Worm (Caenorhabditis elegans) whole organism, L1 larva: ENCODE measurements around the gene mltn-11.

Experiments used
- aha-1 ChIP-seq: fragments of 150-350 bp; optimal IDR thresholded peaks from 2 replicates; lab custom pipeline; 2014; ENCODE audit warnings: missing biosample characterization, missing genetic modification characterization
- ama-1 ChIP-seq: fragments of 150-350 bp; optimal IDR thresholded peaks from 2 replicates; lab custom pipeline; 2014
- blmp-1 ChIP-seq: fragments of 150-350 bp; optimal IDR thresholded peaks from 2 replicates; lab custom pipeline; 2014; ENCODE audit warnings: missing biosample characterization, missing genetic modification characterization
- ceh-63 ChIP-seq: fragments of 200-800 bp; sonication (Bioruptor generic); optimal IDR thresholded peaks from 2 replicates; lab custom pipeline; 2018; ENCODE audit warnings: mild to moderate bottlenecking, missing genetic modification characterization, missing compliant biosample characterization
- ceh-90 ChIP-seq: sonication (generic microtip); optimal IDR thresholded peaks from 2 replicates; lab custom pipeline; 2016; ENCODE audit warnings: missing genetic modification characterization, missing compliant biosample characterization
- dpl-1 ChIP-seq, 3 experiments: fragments of 150-350 bp in 2 of 3; sonication (generic microtip) in 1 of 3; optimal IDR thresholded peaks; 2 replicates each; lab custom pipeline; 2014 to 2017; ENCODE audit warnings: missing biosample characterization in 3 of 3, missing genetic modification characterization in 3 of 3, missing genetic modification reagents in 3 of 3
- dsc-1 ChIP-seq: sonication (generic microtip); optimal IDR thresholded peaks from 2 replicates; lab custom pipeline; 2016; ENCODE audit warnings: mild to moderate bottlenecking, missing genetic modification characterization, missing compliant biosample characterization
- efl-1 ChIP-seq, 4 experiments: fragments of 150-350 bp; optimal IDR thresholded peaks in 3 of 4; peaks in 1 of 4; 1 replicate in 1 of 4; 2 replicates in 3 of 4; lab custom pipeline; 2014; ENCODE audit warnings: missing biosample characterization in 2 of 4, missing genetic modification characterization in 2 of 4, missing genetic modification reagents in 2 of 4
- efl-3 ChIP-seq: fragments of 200-800 bp; sonication (Bioruptor generic); optimal IDR thresholded peaks from 2 replicates; lab custom pipeline; 2018; ENCODE audit warnings: mild to moderate bottlenecking, missing genetic modification characterization, missing compliant biosample characterization
- egl-27 ChIP-seq, 2 experiments: fragments of 150-350 bp in 1 of 2; sonication (generic microtip); optimal IDR thresholded peaks; 3 replicates each; lab custom pipeline; 2017 to 2018; ENCODE audit warnings: missing biosample characterization in 2 of 2, missing genetic modification characterization in 2 of 2, missing genetic modification reagents in 2 of 2
- elt-2 ChIP-seq: sonication (generic microtip); optimal IDR thresholded peaks from 2 replicates; lab custom pipeline; 2016; ENCODE audit warnings: missing genetic modification characterization, mild to moderate bottlenecking, inconsistent platforms, missing compliant biosample characterization, missing genetic modification reagents
- fkh-10 ChIP-seq: sonication (generic microtip); optimal IDR thresholded peaks from 2 replicates; lab custom pipeline; 2017; ENCODE audit warnings: missing biosample characterization, missing genetic modification reagents, missing genetic modification characterization
- fkh-4 ChIP-seq: sonication (generic microtip); optimal IDR thresholded peaks from 2 replicates; lab custom pipeline; 2016; ENCODE audit warnings: missing compliant biosample characterization, missing genetic modification characterization, borderline replicate concordance
- fkh-8 ChIP-seq: sonication (generic microtip); optimal IDR thresholded peaks from 2 replicates; lab custom pipeline; 2016; ENCODE audit warnings: mild to moderate bottlenecking, missing genetic modification characterization, missing compliant biosample characterization
- hlh-17 ChIP-seq: fragments of 200-800 bp; sonication (Bioruptor generic); optimal IDR thresholded peaks from 2 replicates; lab custom pipeline; 2018; ENCODE audit warnings: missing genetic modification characterization, mild to moderate bottlenecking, missing compliant biosample characterization, moderate library complexity, borderline replicate concordance
- hlh-4 ChIP-seq: sonication (generic microtip); optimal IDR thresholded peaks from 2 replicates; lab custom pipeline; 2016; ENCODE audit warnings: mild to moderate bottlenecking, missing genetic modification characterization, missing compliant biosample characterization
- hpl-2 ChIP-seq: fragments of 150-350 bp; optimal IDR thresholded peaks from 2 replicates; lab custom pipeline; 2014; ENCODE audit warnings: missing biosample characterization, missing genetic modification reagents, missing genetic modification characterization
- jun-1 ChIP-seq: fragments of 150-350 bp; optimal IDR thresholded peaks from 2 replicates; lab custom pipeline; 2014; ENCODE audit warnings: missing biosample characterization, missing genetic modification reagents, missing genetic modification characterization
- lin-35 ChIP-seq, 2 experiments: fragments of 150-350 bp; optimal IDR thresholded peaks; 2 replicates each; lab custom pipeline; 2014; ENCODE audit warnings: missing biosample characterization in 2 of 2, missing genetic modification characterization in 2 of 2, missing genetic modification reagents in 2 of 2
- lir-3 ChIP-seq: sonication (generic microtip); optimal IDR thresholded peaks from 2 replicates; lab custom pipeline; 2016; ENCODE audit warnings: mild to moderate bottlenecking, missing genetic modification characterization, moderate library complexity, missing compliant biosample characterization; ENCODE audit not compliant: poor library complexity
- mab-9 ChIP-seq: fragments of 200-800 bp; sonication (Bioruptor generic); IDR thresholded peaks from 2 replicates; pipeline ENCODE4 v1.3.6; 2022; ENCODE audit warnings: missing genetic modification reagents, missing genetic modification characterization, missing compliant biosample characterization
- mef-2 ChIP-seq: fragments of 150-350 bp; optimal IDR thresholded peaks from 2 replicates; lab custom pipeline; 2014; ENCODE audit warnings: missing biosample characterization, missing genetic modification characterization
- nhr-237 ChIP-seq: fragments of 150-350 bp; optimal IDR thresholded peaks from 2 replicates; lab custom pipeline; 2014; ENCODE audit warnings: missing biosample characterization, missing genetic modification characterization
- nhr-28 ChIP-seq: fragments of 150-350 bp; optimal IDR thresholded peaks from 2 replicates; lab custom pipeline; 2014; ENCODE audit warnings: missing biosample characterization, missing genetic modification characterization
- nhr-71 ChIP-seq: sonication (generic microtip); optimal IDR thresholded peaks from 2 replicates; lab custom pipeline; 2016; ENCODE audit warnings: mild to moderate bottlenecking, missing genetic modification characterization, moderate library complexity, missing compliant biosample characterization
- nhr-84 ChIP-seq: sonication (generic microtip); optimal IDR thresholded peaks from 2 replicates; lab custom pipeline; 2017; ENCODE audit warnings: missing biosample characterization, missing genetic modification characterization
- nhr-85 ChIP-seq: sonication (generic microtip); peaks from one replicate; lab custom pipeline; 2016; ENCODE audit warnings: missing genetic modification characterization, inconsistent platforms, missing compliant biosample characterization
- rnt-1 ChIP-seq: sonication (generic microtip); optimal IDR thresholded peaks from 2 replicates; lab custom pipeline; 2016; ENCODE audit warnings: mild to moderate bottlenecking, missing genetic modification characterization, moderate library complexity, missing compliant biosample characterization
- snpc-4 ChIP-seq: fragments of 150-350 bp; optimal IDR thresholded peaks from 2 replicates; lab custom pipeline; 2014; ENCODE audit warnings: missing biosample characterization, missing genetic modification characterization
- sptf-1 ChIP-seq: fragments of 150-350 bp; optimal IDR thresholded peaks from 2 replicates; lab custom pipeline; 2014; ENCODE audit warnings: missing biosample characterization, missing genetic modification characterization
- tlp-1 ChIP-seq: fragments of 150-350 bp; optimal IDR thresholded peaks from 2 replicates; lab custom pipeline; 2014; ENCODE audit warnings: missing biosample characterization, missing genetic modification characterization
- unc-130 ChIP-seq: fragments of 150-350 bp; optimal IDR thresholded peaks from 2 replicates; lab custom pipeline; 2017; ENCODE audit warnings: missing biosample characterization, missing genetic modification characterization, inconsistent platforms
- unc-86 ChIP-seq: sonication (generic microtip); optimal IDR thresholded peaks from 2 replicates; lab custom pipeline; 2016; ENCODE audit warnings: missing genetic modification characterization, missing compliant biosample characterization
- vab-15 ChIP-seq: sonication (generic microtip); optimal IDR thresholded peaks from 2 replicates; lab custom pipeline; 2017; ENCODE audit warnings: missing genotype, mild to moderate bottlenecking, missing genetic modification characterization, missing compliant biosample characterization

The mltn-11 gene

ce11 chrV:16608478-16608877, 27.5 kb upstream of the mltn-11 start:
- TF ChIP-seq elt-2 (tag; lab: Kevin White, UChicago) (peak; percentile 73), ceh-90 (tag; lab: Kevin White, UChicago) (no peak), unc-130 (no peak), jun-1 (tag; lab: Kevin White, UChicago) (peak; percentile 42)

DNA sequence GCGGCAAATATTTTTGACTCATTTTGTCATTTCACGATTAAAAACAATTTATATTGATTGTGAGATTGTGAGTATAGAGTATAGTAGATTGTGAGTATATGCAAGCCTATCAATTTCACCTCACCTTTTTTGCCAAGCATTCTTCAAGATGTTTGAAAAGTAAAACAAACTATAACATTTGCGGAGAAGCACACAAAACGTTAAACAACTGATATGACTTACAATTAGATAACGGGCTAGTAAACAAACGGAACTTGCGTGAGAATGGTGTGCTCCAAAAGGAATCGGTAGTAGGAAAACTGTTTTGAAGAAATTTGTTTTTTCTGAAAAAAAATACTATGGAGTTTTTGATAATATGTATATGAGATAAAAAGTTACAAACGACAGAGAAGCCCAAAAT, 25.9 kb upstream of the mltn-11 start:
- TF ChIP-seq egl-27 (tag; optimal IDR thresholded peaks at IDR 0.05; lab: Kevin White, UChicago) (no peak), vab-15 (tag; lab: Kevin White, UChicago) (no peak), fkh-8 (no peak), elt-2 (tag; lab: Kevin White, UChicago) (peak; percentile 81), unc-86 (tag; lab: Kevin White, UChicago) (no peak), nhr-84 (no peak), dsc-1 (tag; lab: Kevin White, UChicago) (no peak), hpl-2 (GFP tag; lab: Kevin White, UChicago) (no peak), blmp-1 (tag; lab: Kevin White, UChicago) (no peak), fkh-10 (GFP tag; lab: Kevin White, UChicago) (no peak), hlh-17 (GFP tag; lab: Kevin White, UChicago) (no peak), fkh-4 (no peak), lir-3 (no peak), lin-35 (GFP tag; optimal IDR thresholded peaks at IDR 0.05; lab: Kevin White, UChicago) (peak in 1 of 2 experiments; percentile 4), efl-3 (GFP tag; lab: Kevin White, UChicago) (no peak), jun-1 (tag; lab: Kevin White, UChicago) (peak; percentile 46), nhr-28 (no peak)

ce11 chrV:16610791-16611385, 25.1 kb upstream of the mltn-11 start, which contains the start of gene srw-54:
srw-54 (plus strand) TSS chrV:16611335.
- TF ChIP-seq efl-1 (optimal IDR thresholded peaks at IDR 0.05; lab: Kevin White, UChicago) (no peak), efl-1 (GFP tag; optimal IDR thresholded peaks at IDR 0.05 in 1 of 2; lab: Kevin White, UChicago) (peak in 1 of 2 experiments; percentile 39), hlh-4 (tag; lab: Kevin White, UChicago) (no peak), ceh-63 (GFP tag; lab: Kevin White, UChicago) (no peak), elt-2 (tag; lab: Kevin White, UChicago) (peak; percentile 57)

- TF ChIP-seq rnt-1 (tag; lab: Kevin White, UChicago) (no peak), hlh-4 (tag; lab: Kevin White, UChicago) (no peak), sptf-1 (tag; lab: Kevin White, UChicago) (no peak), fkh-10 (GFP tag; lab: Kevin White, UChicago) (no peak), tlp-1 (no peak), nhr-237 (tag; lab: Kevin White, UChicago) (no peak), aha-1 (tag; lab: Kevin White, UChicago) (no peak), mab-9 (GFP tag; lab: Robert Waterston, UW) (no peak), dpl-1 (GFP tag; optimal IDR thresholded peaks at IDR 0.05; lab: Kevin White, UChicago) (no peak), nhr-71 (no peak), snpc-4 (tag; lab: Kevin White, UChicago) (no peak), unc-86 (tag; lab: Kevin White, UChicago) (no peak)
- TF ChIP-seq, all 84 proteins: peak for 0
Measured at ce11 chrV:16617462-16617861, 18.5 kb upstream of the mltn-11 start, which contains the start of gene Y70C5A.4. Y70C5A.4 (plus strand) TSS chrV:16617762.

DNA sequence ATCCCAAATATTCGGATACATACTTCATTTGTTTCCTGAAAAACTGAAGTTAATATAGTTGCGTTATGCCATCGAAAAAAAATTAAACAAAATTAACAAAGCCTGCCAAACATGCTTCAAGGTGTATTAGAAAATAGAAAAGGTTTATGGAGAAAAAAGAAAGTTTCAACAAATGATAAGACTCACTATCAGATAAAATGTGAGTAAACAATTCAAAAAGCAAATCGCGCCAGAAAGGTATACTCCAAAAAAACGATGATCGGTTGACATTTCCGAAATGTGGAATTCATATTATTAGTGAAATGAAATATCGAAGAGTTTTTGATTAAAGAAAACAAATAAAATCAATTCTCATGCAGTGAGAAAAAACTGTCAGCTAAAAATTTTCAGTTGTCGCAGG, 15.1 kb upstream of the mltn-11 start, which contains the start of gene Y70C5A.3:
Y70C5A.3 (minus strand) TSS at position 50 of the 400 bp plus-strand sequence.
- TF ChIP-seq tlp-1 (no peak), elt-2 (tag; lab: Kevin White, UChicago) (peak; percentile 1), ama-1 (no peak), nhr-85 (no peak), mef-2 (no peak)
